Worm (Caenorhabditis elegans) whole organism, midembryonic: ENCODE data around the gene acr-2.

ENCODE experiments used
- T22C8.4 ChIP-seq: fragments of 200-800 bp; sonication (Bioruptor generic); IDR thresholded peaks from 2 replicates; pipeline ENCODE4 v1.3.6; 2022; ENCODE audit warnings: missing genetic modification characterization, missing compliant biosample characterization
- cog-1 ChIP-seq: sonication (generic microtip); optimal IDR thresholded peaks from 2 replicates; lab custom pipeline; 2016; ENCODE audit warnings: missing genetic modification characterization, missing compliant biosample characterization
- flt-1 ChIP-seq: fragments of 200-800 bp; sonication (Bioruptor generic); IDR thresholded peaks from 2 replicates; pipeline ENCODE4 v1.3.6; 2022; ENCODE audit warnings: missing genetic modification characterization, missing compliant biosample characterization
- med-1 ChIP-seq: sonication (generic microtip); optimal IDR thresholded peaks from 2 replicates; lab custom pipeline; 2017; ENCODE audit warnings: missing genetic modification characterization, mild to moderate bottlenecking, missing compliant biosample characterization, antibody characterized with exemption, missing genetic modification reagents; ENCODE audit not compliant: insufficient read depth
- ztf-23 ChIP-seq: fragments of 200-800 bp; sonication (Bioruptor generic); IDR thresholded peaks from 2 replicates; pipeline ENCODE4 v1.3.6; 2022; ENCODE audit warnings: missing genetic modification reagents, missing genetic modification characterization, missing compliant biosample characterization

DNA sequence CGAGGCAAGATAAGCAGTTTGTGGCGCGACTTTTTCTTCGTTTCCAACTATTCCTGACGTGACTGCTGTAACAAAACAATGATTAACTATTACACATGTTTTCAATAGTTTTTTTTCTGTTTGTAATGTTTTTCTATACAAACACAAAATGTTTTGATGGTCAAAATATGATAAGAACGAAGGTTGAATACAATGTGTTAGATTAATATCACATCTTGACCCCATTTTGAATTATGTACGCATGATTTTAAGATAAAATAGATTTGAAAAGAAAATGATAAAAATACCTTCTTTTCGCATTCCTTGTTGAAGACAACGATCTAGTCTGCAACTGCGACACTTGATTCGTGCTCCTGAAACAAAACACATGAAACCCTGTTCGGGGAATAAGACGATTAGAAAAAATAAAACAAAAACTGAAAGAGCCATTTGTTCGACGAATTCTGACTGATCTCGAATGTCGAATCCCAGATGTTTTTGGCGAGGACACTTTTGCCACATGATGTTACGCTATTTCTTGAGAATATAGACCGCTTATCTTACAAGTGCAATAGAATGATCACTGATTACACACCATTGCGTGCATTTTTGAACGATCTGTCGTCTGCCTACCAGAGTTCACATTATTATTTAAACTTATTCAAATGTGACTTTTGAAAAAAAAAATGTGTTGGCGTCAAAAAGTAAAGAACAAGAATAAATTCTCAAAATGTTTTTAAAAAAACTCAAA is 37.1 kb upstream of the acr-2 start:
- TF ChIP-seq T22C8.4 (GFP tag; lab: Robert Waterston, UW) (no peak), med-1 (GFP tag; lab: Kevin White, UChicago) (no peak), ztf-23 (GFP tag; lab: Robert Waterston, UW) (no peak), flt-1 (GFP tag; lab: Robert Waterston, UW) (no peak), cog-1 (tag; lab: Kevin White, UChicago) (no peak)
